Worm (Caenorhabditis elegans): ENCODE results near the gene oac-56.

DNA sequence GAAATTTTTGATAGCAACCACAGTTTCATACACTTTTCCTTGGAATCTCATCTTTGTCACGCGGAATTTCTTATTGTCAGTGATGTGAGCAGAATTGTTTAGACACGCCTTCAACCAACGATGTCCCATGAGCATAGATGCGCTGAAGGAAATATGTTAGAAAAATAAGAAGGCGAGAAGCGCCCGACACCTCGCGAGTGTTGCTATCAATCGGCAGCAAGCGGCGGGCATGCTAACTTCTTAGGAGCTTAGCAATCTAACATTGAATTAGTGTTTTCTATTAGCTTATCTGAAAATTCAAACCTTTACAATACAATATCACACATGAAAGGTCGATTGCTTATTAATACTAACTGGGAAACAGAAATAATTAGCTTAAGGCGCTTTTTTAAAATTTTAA, 14.8 kb downstream of the oac-56 start:
- no peak for TF ChIP-seq lim-6 (tag; optimal IDR thresholded peaks at IDR 0.05)
- TF ChIP-seq pqm-1 (tag; optimal IDR thresholded peaks at IDR 0.05) = no peak
- TF ChIP-seq Y22D7AL.16 (tag; optimal IDR thresholded peaks at IDR 0.05) = no peak
- TF ChIP-seq unc-55 (GFP tag; optimal IDR thresholded peaks at IDR 0.05) = no peak
- no peak for TF ChIP-seq ets-4 (tag; optimal IDR thresholded peaks at IDR 0.05)
- TF ChIP-seq npax-4 (tag; optimal IDR thresholded peaks at IDR 0.05) = no peak
- TF ChIP-seq T23F11.4 (GFP tag; optimal IDR thresholded peaks at IDR 0.05) = no peak
- TF ChIP-seq elt-2 (tag; optimal IDR thresholded peaks at IDR 0.05) = no peak

All from whole organism, late embryonic.